Worm (Caenorhabditis elegans) whole organism, L1 larva: Measurements from ENCODE around the gene hrg-7.

Source experiments
- blmp-1 ChIP-seq: fragments of 150-350 bp; optimal IDR thresholded peaks from 2 replicates; lab custom pipeline; 2014; ENCODE audit warnings: missing biosample characterization, missing genetic modification characterization
- elt-3 ChIP-seq, 6 experiments: fragments of 150-350 bp in 1 of 6; sonication (generic microtip); optimal IDR thresholded peaks; 2 replicates each; lab custom pipeline; 2017 to 2018; ENCODE audit warnings: missing biosample characterization in 6 of 6, missing genetic modification characterization in 6 of 6, inconsistent platforms in 1 of 6
- lin-13 ChIP-seq: fragments of 150-350 bp; optimal IDR thresholded peaks from 2 replicates; lab custom pipeline; 2014; ENCODE audit warnings: missing biosample characterization, missing genetic modification reagents, missing genetic modification characterization
- mdl-1 ChIP-seq, 2 experiments: fragments of 150-350 bp; optimal IDR thresholded peaks; 2 replicates each; lab custom pipeline; 2014 to 2017; ENCODE audit warnings: missing biosample characterization in 2 of 2, missing genetic modification characterization in 2 of 2, inconsistent platforms in 1 of 2
- nhr-11 ChIP-seq: fragments of 150-350 bp; optimal IDR thresholded peaks from 2 replicates; lab custom pipeline; 2014; ENCODE audit warnings: missing biosample characterization, missing genetic modification characterization
- nhr-237 ChIP-seq: fragments of 150-350 bp; optimal IDR thresholded peaks from 2 replicates; lab custom pipeline; 2014; ENCODE audit warnings: missing biosample characterization, missing genetic modification characterization
- pqm-1 ChIP-seq: sonication (generic microtip); optimal IDR thresholded peaks from 3 replicates; lab custom pipeline; 2017; ENCODE audit warnings: missing biosample characterization, missing genetic modification characterization
- tlp-1 ChIP-seq: fragments of 150-350 bp; optimal IDR thresholded peaks from 2 replicates; lab custom pipeline; 2014; ENCODE audit warnings: missing biosample characterization, missing genetic modification characterization
- unc-98 ChIP-seq: fragments of 200-800 bp; sonication (Bioruptor generic); IDR thresholded peaks from 2 replicates; pipeline ENCODE4 v1.3.6; 2022; ENCODE audit warnings: missing genetic modification characterization, missing compliant biosample characterization
- ztf-11 ChIP-seq, 2 experiments: sonication (generic microtip); optimal IDR thresholded peaks; 2 replicates each; lab custom pipeline; 2016 to 2017; ENCODE audit warnings: missing genetic modification characterization in 2 of 2, missing biosample characterization in 1 of 2, missing compliant biosample characterization in 1 of 2

DNA sequence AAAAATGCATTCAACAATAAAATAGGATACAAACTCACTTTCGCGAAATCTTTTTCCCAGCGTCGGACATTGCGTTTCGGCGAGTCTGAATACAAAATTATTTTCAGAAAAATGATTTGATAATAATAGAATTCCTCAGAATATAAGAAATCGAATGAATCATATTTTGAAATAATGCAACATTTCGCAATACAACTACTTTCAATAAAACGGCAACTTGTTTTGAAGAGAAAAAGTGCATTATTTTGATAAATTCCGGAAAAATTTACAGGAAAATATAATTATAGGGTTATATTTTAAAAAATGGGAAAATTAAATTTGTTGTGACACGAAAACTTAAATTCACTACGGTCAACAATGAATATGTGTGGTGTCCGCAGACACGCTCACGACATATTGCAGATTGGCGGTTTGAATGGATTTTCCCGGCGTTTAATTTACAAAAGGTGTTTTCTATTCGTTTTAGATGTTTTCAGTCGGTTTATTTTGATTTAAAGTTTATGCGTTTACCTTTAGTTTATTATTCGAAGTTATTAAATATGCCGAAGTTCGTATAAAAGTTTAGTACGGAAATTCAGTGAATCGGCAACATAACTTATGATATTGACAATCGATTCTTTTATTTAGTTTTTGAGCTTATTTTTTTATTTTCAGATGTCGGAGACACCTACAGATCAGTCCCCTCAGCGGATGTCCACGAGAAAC is 21.6 kb downstream of the hrg-7 start, which contains the start of the genes abcf-1 and scc-3:
- no peak for TF ChIP-seq tlp-1 (tag; lab: Kevin White, UChicago)
- no peak for TF ChIP-seq nhr-11
- no peak for TF ChIP-seq ztf-11 (tag; optimal IDR thresholded peaks at IDR 0.05; lab: Kevin White, UChicago)
- TF ChIP-seq elt-3 (tag; optimal IDR thresholded peaks at IDR 0.05; lab: Kevin White, UChicago): peak in 1 of 6 experiments; percentile 37
- TF ChIP-seq mdl-1 (tag; optimal IDR thresholded peaks at IDR 0.05; lab: Kevin White, UChicago): no peak
- no peak for TF ChIP-seq lin-13 (GFP tag; lab: Kevin White, UChicago)
- TF ChIP-seq nhr-237 (tag; lab: Kevin White, UChicago): no peak
- no peak for TF ChIP-seq unc-98 (GFP tag; lab: Robert Waterston, UW)
- no peak for TF ChIP-seq pqm-1 (tag; lab: Kevin White, UChicago)
- TF ChIP-seq blmp-1 (tag; lab: Kevin White, UChicago): no peak
